Worm (Caenorhabditis elegans): ENCODE data around the gene F47B8.8.

Gene F47B8.8

DNA sequence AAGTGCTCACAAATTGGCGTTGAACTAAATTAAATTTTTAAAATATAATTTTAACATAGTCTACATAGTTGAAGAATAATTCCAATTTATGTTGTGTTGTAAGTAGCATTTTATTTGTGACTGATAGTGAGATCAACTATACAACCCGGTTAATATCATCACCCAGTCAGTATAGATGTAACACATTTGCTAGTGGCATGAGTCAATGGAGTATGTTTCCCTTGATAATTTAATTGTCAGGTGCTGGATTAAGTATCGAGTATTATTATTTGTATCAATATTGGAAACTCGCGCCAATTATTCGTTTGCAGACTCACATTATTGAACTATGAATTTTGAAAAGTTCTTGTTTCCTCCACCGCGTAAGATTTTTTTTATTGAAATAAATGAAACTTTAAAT lies 3.4 kb downstream of the F47B8.8 start, which contains the start of gene srm-5:
Gene srm-5, plus strand, starts transcription at position 301 of the 400 bp plus-strand sequence.
- TF ChIP-seq lin-13 (tag; optimal IDR thresholded peaks at IDR 0.05) (no peak), mab-5 (tag; optimal IDR thresholded peaks at IDR 0.05) (no peak), M03D4.4 (tag; optimal IDR thresholded peaks at IDR 0.05) (no peak), ceh-83 (GFP tag; optimal IDR thresholded peaks at IDR 0.05) (no peak), pha-4 (tag; optimal IDR thresholded peaks at IDR 0.05) (no peak), ztf-11 (tag; optimal IDR thresholded peaks at IDR 0.05) (no peak), cnd-1 (tag; optimal IDR thresholded peaks at IDR 0.05) (no peak), flh-1 (GFP tag; optimal IDR thresholded peaks at IDR 0.05) (no peak), ceh-39 (tag; optimal IDR thresholded peaks at IDR 0.05) (no peak), ceh-43 (GFP tag; optimal IDR thresholded peaks at IDR 0.05) (no peak), tbx-8 (GFP tag; optimal IDR thresholded peaks at IDR 0.05) (no peak), unc-120 (tag; optimal IDR thresholded peaks at IDR 0.05; ENCODE audit: poor library complexity, severe bottlenecking) (no peak), mls-2 (tag; optimal IDR thresholded peaks at IDR 0.05) (no peak), mep-1 (tag; optimal IDR thresholded peaks at IDR 0.05) (no peak), hlh-1 (tag; optimal IDR thresholded peaks at IDR 0.05) (no peak), nhr-12 (tag; optimal IDR thresholded peaks at IDR 0.05) (no peak)

DNA sequence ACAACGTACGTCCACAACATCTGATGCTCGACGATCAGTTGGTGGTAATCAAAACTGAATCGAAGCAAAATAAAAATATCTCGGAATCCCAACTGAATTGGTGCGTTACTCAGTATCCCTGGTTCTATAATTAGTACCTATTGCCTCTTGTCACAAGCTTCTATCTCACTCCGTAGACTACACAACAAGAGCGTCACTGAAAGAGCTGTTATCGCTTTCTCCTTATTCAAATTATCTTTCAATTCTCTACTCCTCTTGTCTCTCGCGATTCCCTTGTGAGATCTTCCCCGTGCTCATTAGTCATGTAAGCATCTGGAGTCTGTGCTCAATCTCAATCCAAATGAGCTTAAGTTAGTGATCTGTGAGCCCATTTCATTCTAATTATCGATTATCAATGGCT lies 5.1 kb downstream of the F47B8.8 start, which contains the start of gene srm-6:
Gene srm-6, plus strand, starts transcription at position 301 of the 400 bp plus-strand sequence.
- TF ChIP-seq bed-3 (GFP tag; optimal IDR thresholded peaks at IDR 0.05), result no peak
- TF ChIP-seq ceh-39 (tag; optimal IDR thresholded peaks at IDR 0.05), result no peak
- no peak for TF ChIP-seq ceh-83 (GFP tag; optimal IDR thresholded peaks at IDR 0.05)
- TF ChIP-seq M03D4.4 (tag; optimal IDR thresholded peaks at IDR 0.05), result no peak
- no peak for TF ChIP-seq ceh-43 (GFP tag; optimal IDR thresholded peaks at IDR 0.05)
- TF ChIP-seq sptf-1 (tag; optimal IDR thresholded peaks at IDR 0.05), result no peak
- no peak for TF ChIP-seq tbx-8 (GFP tag; optimal IDR thresholded peaks at IDR 0.05)
- no peak for TF ChIP-seq ham-2 (GFP tag; optimal IDR thresholded peaks at IDR 0.05)
- no peak for TF ChIP-seq nhr-2 (tag; optimal IDR thresholded peaks at IDR 0.05)
- TF ChIP-seq nhr-28 (tag; optimal IDR thresholded peaks at IDR 0.05), result no peak
- no peak for TF ChIP-seq unc-39 (tag; optimal IDR thresholded peaks at IDR 0.05)
- no peak for TF ChIP-seq unc-120 (tag; optimal IDR thresholded peaks at IDR 0.05; ENCODE audit: poor library complexity, severe bottlenecking)
- TF ChIP-seq cnd-1 (tag; optimal IDR thresholded peaks at IDR 0.05), result no peak
- TF ChIP-seq elt-3 (tag; optimal IDR thresholded peaks at IDR 0.05), result no peak
- no peak for TF ChIP-seq ces-1 (GFP tag; optimal IDR thresholded peaks at IDR 0.05)

DNA sequence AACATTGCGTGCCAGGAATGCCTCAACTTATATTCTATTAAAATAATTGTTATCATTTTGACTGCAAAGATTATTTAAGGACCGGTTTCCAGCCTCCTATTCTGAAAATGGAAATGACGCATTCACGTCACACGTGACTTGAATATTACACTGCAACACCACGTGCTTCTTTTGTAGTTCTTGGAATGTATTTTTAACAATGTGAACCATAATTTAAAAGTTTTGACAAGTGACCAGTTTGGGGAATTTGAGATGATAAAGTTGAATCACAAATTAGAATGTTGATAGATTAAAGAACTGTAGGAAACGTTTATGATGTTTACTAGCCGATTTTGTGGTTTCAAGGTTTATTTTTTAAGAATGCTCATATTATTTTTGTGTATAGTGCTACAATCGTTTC lies 10.1 kb downstream of the F47B8.8 start, which contains the start of gene F47B8.10:
Gene F47B8.10, plus strand, starts transcription at position 301 of the 400 bp plus-strand sequence.
- no peak for TF ChIP-seq sptf-1 (tag; optimal IDR thresholded peaks at IDR 0.05)
- TF ChIP-seq ceh-43 (GFP tag; optimal IDR thresholded peaks at IDR 0.05), result no peak
- no peak for TF ChIP-seq lin-32 (GFP tag; optimal IDR thresholded peaks at IDR 0.05)
- no peak for TF ChIP-seq nhr-2 (tag; optimal IDR thresholded peaks at IDR 0.05)
- TF ChIP-seq tbx-8 (GFP tag; optimal IDR thresholded peaks at IDR 0.05), result no peak
- no peak for TF ChIP-seq mls-2 (tag; optimal IDR thresholded peaks at IDR 0.05)

DNA sequence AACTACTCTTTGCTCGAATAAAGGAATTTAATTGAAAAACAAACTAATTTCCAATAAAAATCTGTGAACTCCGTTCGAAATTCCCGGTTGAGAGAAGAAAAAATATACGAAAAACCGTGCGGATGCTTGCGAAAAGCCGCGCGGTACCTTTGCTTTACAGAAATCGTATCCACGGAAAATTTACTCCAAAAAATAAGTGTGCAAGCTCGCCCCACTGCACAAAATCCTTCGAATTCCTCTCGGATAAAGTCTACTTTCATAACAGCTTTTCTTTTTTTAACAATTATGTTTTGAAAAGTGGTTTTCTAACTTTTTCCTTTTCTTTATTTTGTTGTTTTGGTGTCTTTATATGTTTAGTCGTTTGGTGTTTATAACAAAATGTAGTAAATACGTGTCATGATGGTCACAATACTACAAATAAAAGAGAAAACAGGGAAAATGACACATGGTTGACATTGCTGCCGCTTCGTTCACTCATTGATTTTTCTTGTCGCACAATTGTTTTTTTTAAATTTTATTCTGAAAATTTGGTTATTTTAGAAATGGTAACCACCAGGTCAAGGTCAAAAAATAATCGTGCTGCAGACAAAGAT lies 15.8 kb downstream of the F47B8.8 start, which contains the start of gene cept-2:
Gene cept-2, plus strand, starts transcription at position 533 of the 593 bp plus-strand sequence.
- TF ChIP-seq hlh-1 (tag; optimal IDR thresholded peaks at IDR 0.05) (peak; percentile 40), mep-1 (tag; optimal IDR thresholded peaks at IDR 0.05) (peak; percentile 97), ztf-11 (tag; optimal IDR thresholded peaks at IDR 0.05) (no peak), flh-1 (GFP tag; optimal IDR thresholded peaks at IDR 0.05) (no peak), nhr-76 (tag; optimal IDR thresholded peaks at IDR 0.05) (no peak), unc-39 (tag; optimal IDR thresholded peaks at IDR 0.05) (no peak), snpc-4 (tag; optimal IDR thresholded peaks at IDR 0.05) (no peak), elt-1 (tag; optimal IDR thresholded peaks at IDR 0.05; ENCODE audit: borderline replicate concordance, insufficient read depth) (no peak), ham-2 (GFP tag; optimal IDR thresholded peaks at IDR 0.05) (no peak), nhr-237 (tag; optimal IDR thresholded peaks at IDR 0.05) (peak; percentile 86), nhr-28 (tag; optimal IDR thresholded peaks at IDR 0.05) (no peak), ceh-39 (tag; optimal IDR thresholded peaks at IDR 0.05) (peak; percentile 12), drap-1 (GFP tag; optimal IDR thresholded peaks at IDR 0.05) (peak; percentile 49), ceh-43 (GFP tag; optimal IDR thresholded peaks at IDR 0.05) (no peak), lsy-2 (tag; optimal IDR thresholded peaks at IDR 0.05) (peak; percentile 84), lin-13 (tag; optimal IDR thresholded peaks at IDR 0.05) (peak; percentile 70), tbx-8 (GFP tag; optimal IDR thresholded peaks at IDR 0.05) (no peak), sptf-1 (tag; optimal IDR thresholded peaks at IDR 0.05) (peak; percentile 56), elt-3 (tag; optimal IDR thresholded peaks at IDR 0.05) (no peak), ces-1 (GFP tag; optimal IDR thresholded peaks at IDR 0.05) (no peak), mls-2 (tag; optimal IDR thresholded peaks at IDR 0.05) (no peak), nhr-12 (tag; optimal IDR thresholded peaks at IDR 0.05) (no peak), cnd-1 (tag; optimal IDR thresholded peaks at IDR 0.05) (peak; percentile 2), mab-5 (tag; optimal IDR thresholded peaks at IDR 0.05) (no peak), unc-62 (GFP tag; optimal IDR thresholded peaks at IDR 0.05) (peak; percentile 27), blmp-1 (tag; optimal IDR thresholded peaks at IDR 0.05) (no peak), ceh-83 (GFP tag; optimal IDR thresholded peaks at IDR 0.05) (no peak), sem-2 (GFP tag; optimal IDR thresholded peaks at IDR 0.05) (no peak), nhr-2 (tag; optimal IDR thresholded peaks at IDR 0.05) (peak; percentile 8), zip-8 (tag; optimal IDR thresholded peaks at IDR 0.05) (no peak), M03D4.4 (tag; optimal IDR thresholded peaks at IDR 0.05) (no peak), pha-4 (tag; optimal IDR thresholded peaks at IDR 0.05) (peak; percentile 58), unc-120 (tag; optimal IDR thresholded peaks at IDR 0.05; ENCODE audit: poor library complexity, severe bottlenecking) (no peak), bed-3 (GFP tag; optimal IDR thresholded peaks at IDR 0.05) (no peak), lin-32 (GFP tag; optimal IDR thresholded peaks at IDR 0.05) (no peak)
